Fruit fly (Drosophila melanogaster) whole organism, embryonic: ENCODE data around the gene CG10492.
A peak's percentile ranks its signal among the peaks of the same experiment; 100 is the strongest.

Experiments used
- Abd-B ChIP-seq: fragments of 200-800 bp; sonication (Bioruptor generic); optimal IDR thresholded peaks from 2 replicates; lab custom pipeline; 2018; ENCODE audit warnings: missing biosample characterization, mild to moderate bottlenecking, missing genetic modification characterization, moderate library complexity
- CG10565 ChIP-seq: fragments of 200-800 bp; sonication (Bioruptor generic); optimal IDR thresholded peaks from 3 replicates; lab custom pipeline; 2016; ENCODE audit warnings: missing biosample characterization, mild to moderate bottlenecking, missing genetic modification characterization
- CG11456 ChIP-seq: fragments of 200-800 bp; sonication (Bioruptor generic); IDR thresholded peaks from 3 replicates; pipeline ENCODE4 v1.3.6; 2022; ENCODE audit warnings: missing biosample characterization, missing genetic modification characterization
- CG11560 ChIP-seq: fragments of 200-800 bp; sonication (Bioruptor generic); IDR thresholded peaks from 3 replicates; pipeline ENCODE4 v1.3.6; 2022; ENCODE audit warnings: missing biosample characterization, missing genetic modification characterization
- CG11695 ChIP-seq: fragments of 200-800 bp; sonication (Bioruptor generic); IDR thresholded peaks from 3 replicates; pipeline ENCODE4 v1.3.6; 2022; ENCODE audit warnings: missing biosample characterization, missing genetic modification characterization
- CG12219 ChIP-seq: fragments of 200-800 bp; sonication (Bioruptor generic); optimal IDR thresholded peaks from 3 replicates; lab custom pipeline; 2018; ENCODE audit warnings: missing biosample characterization, mild to moderate bottlenecking, missing genetic modification characterization
- CG14965 ChIP-seq: fragments of 200-800 bp; sonication (Bioruptor generic); optimal IDR thresholded peaks from 2 replicates; lab custom pipeline; 2016; ENCODE audit warnings: missing biosample characterization, missing genetic modification characterization, borderline replicate concordance
- CG1529 ChIP-seq: fragments of 200-800 bp; sonication (Bioruptor generic); optimal IDR thresholded peaks from 3 replicates; lab custom pipeline; 2018; ENCODE audit warnings: missing biosample characterization, missing genetic modification characterization
- CG17612 ChIP-seq: fragments of 200-800 bp; sonication (Bioruptor generic); IDR thresholded peaks from 2 replicates; pipeline ENCODE4 v1.3.6; 2022; ENCODE audit warnings: missing biosample characterization, missing genetic modification characterization
- CG17912 ChIP-seq: fragments of 200-800 bp; sonication (Bioruptor generic); optimal IDR thresholded peaks from 2 replicates; lab custom pipeline; 2018; ENCODE audit warnings: missing biosample characterization, mild to moderate bottlenecking, missing genetic modification characterization
- CG3726 ChIP-seq: fragments of 200-800 bp; sonication (Bioruptor generic); IDR thresholded peaks from 3 replicates; pipeline ENCODE4, ENCODE4 v1.3.6; 2022; ENCODE audit warnings: missing biosample characterization, missing genetic modification characterization
- CG3995 ChIP-seq: fragments of 200-800 bp; sonication (Bioruptor generic); optimal IDR thresholded peaks from 3 replicates; lab custom pipeline; 2016; ENCODE audit warnings: missing biosample characterization, missing genetic modification characterization
- CG42726 ChIP-seq: fragments of 200-800 bp; sonication (Bioruptor generic); IDR thresholded peaks from 2 replicates; pipeline ENCODE4 v1.3.6; 2022; ENCODE audit warnings: missing biosample characterization, missing genetic modification characterization; ENCODE audit not compliant: partially characterized antibody
- CG7271 ChIP-seq: fragments of 200-800 bp; sonication (Bioruptor generic); optimal IDR thresholded peaks from 2 replicates; lab custom pipeline; 2018; ENCODE audit warnings: missing biosample characterization, mild to moderate bottlenecking, missing genetic modification characterization, moderate library complexity
- CG7372 ChIP-seq: fragments of 200-800 bp; sonication (Bioruptor generic); IDR thresholded peaks from 2 replicates; pipeline ENCODE4 v1.3.6; 2022; ENCODE audit warnings: missing biosample characterization, missing genetic modification characterization
- CG7928 ChIP-seq: fragments of 200-800 bp; sonication (Bioruptor generic); optimal IDR thresholded peaks from 2 replicates; lab custom pipeline; 2017; ENCODE audit warnings: missing biosample characterization, mild to moderate bottlenecking, missing genetic modification characterization
- CG7987 ChIP-seq: fragments of 200-800 bp; sonication (Bioruptor generic); optimal IDR thresholded peaks from 2 replicates; lab custom pipeline; 2018; ENCODE audit warnings: missing biosample characterization, mild to moderate bottlenecking, missing genetic modification characterization, moderate library complexity
- CG9797 ChIP-seq: fragments of 200-800 bp; sonication (Bioruptor generic); optimal IDR thresholded peaks from 3 replicates; lab custom pipeline; 2018; ENCODE audit warnings: missing biosample characterization, mild to moderate bottlenecking, missing genetic modification characterization
- CHES-1-like ChIP-seq: fragments of 200-800 bp; sonication (Bioruptor generic); optimal IDR thresholded peaks from 2 replicates; lab custom pipeline; 2016; ENCODE audit warnings: missing biosample characterization, missing genetic modification characterization
- Ets65A ChIP-seq: fragments of 200-800 bp; sonication (Bioruptor generic); peaks from one replicate; lab custom pipeline; 2016; ENCODE audit warnings: missing biosample characterization, missing genetic modification characterization
- Ets97D ChIP-seq: fragments of 200-800 bp; sonication (Bioruptor generic); optimal IDR thresholded peaks from 3 replicates; lab custom pipeline; 2016; ENCODE audit warnings: missing biosample characterization, missing genetic modification characterization
- GATAe ChIP-seq: fragments of 200-800 bp; sonication (Bioruptor generic); conservative IDR thresholded peaks from 2 replicates; pipeline ENCODE4 v1.3.6; 2022; ENCODE audit warnings: missing biosample characterization, missing genetic modification characterization
- Gsc ChIP-seq: fragments of 200-800 bp; sonication (Bioruptor generic); IDR thresholded peaks from 2 replicates; pipeline ENCODE4 v1.3.6; 2022; ENCODE audit warnings: missing biosample characterization, missing genetic modification characterization
- Hr3 ChIP-seq: fragments of 200-800 bp; sonication (Bioruptor generic); optimal IDR thresholded peaks from 3 replicates; lab custom pipeline; 2016; ENCODE audit warnings: missing biosample characterization, missing genetic modification characterization
- Lpt ChIP-seq: fragments of >200 bp; optimal IDR thresholded peaks from 2 replicates; lab custom pipeline; 2018; ENCODE audit warnings: missing biosample characterization, missing genetic modification characterization
- NC2α ChIP-seq: fragments of 200-800 bp; sonication (Bioruptor generic); optimal IDR thresholded peaks from 2 replicates; lab custom pipeline; 2016; ENCODE audit warnings: missing biosample characterization, missing genetic modification characterization
- Oaz ChIP-seq: fragments of 200-800 bp; sonication (Bioruptor generic); IDR thresholded peaks from 2 replicates; pipeline ENCODE4 v1.3.6; 2022; ENCODE audit warnings: missing biosample characterization, missing genetic modification characterization
- Optix ChIP-seq: fragments of 200-800 bp; sonication (Bioruptor generic); IDR thresholded peaks from 3 replicates; pipeline ENCODE4 v1.3.6; 2022; ENCODE audit warnings: missing biosample characterization, missing genetic modification characterization
- Rfx ChIP-seq: fragments of 200-800 bp; sonication (Bioruptor generic); IDR thresholded peaks from 2 replicates; pipeline ENCODE4 v1.3.6; 2022; ENCODE audit warnings: missing biosample characterization, missing genetic modification characterization
- Six4 ChIP-seq: fragments of 200-800 bp; sonication (Bioruptor generic); optimal IDR thresholded peaks from 2 replicates; lab custom pipeline; 2016; ENCODE audit warnings: missing biosample characterization, missing genetic modification characterization
- Xbp1 ChIP-seq: fragments of 200-800 bp; sonication (Bioruptor generic); optimal IDR thresholded peaks from 3 replicates; lab custom pipeline; 2016; ENCODE audit warnings: missing biosample characterization, mild to moderate bottlenecking, missing genetic modification characterization
- Xrp1 ChIP-seq: fragments of 200-800 bp; sonication (Bioruptor generic); IDR thresholded peaks from 2 replicates; pipeline ENCODE4 v1.3.6; 2022; ENCODE audit warnings: missing biosample characterization, missing genetic modification characterization
- ac ChIP-seq: fragments of 200-800 bp; sonication (Bioruptor generic); optimal IDR thresholded peaks from 3 replicates; lab custom pipeline; 2017; ENCODE audit warnings: missing biosample characterization, mild to moderate bottlenecking, missing genetic modification characterization
- ato ChIP-seq: fragments of 200-800 bp; sonication (Bioruptor generic); IDR thresholded peaks from 2 replicates; pipeline ENCODE4 v1.3.6; 2022; ENCODE audit warnings: missing biosample characterization, missing genetic modification characterization; ENCODE audit not compliant: partially characterized antibody
- bab2 ChIP-seq: fragments of 200-800 bp; sonication (Bioruptor generic); optimal IDR thresholded peaks from 2 replicates; lab custom pipeline; 2016; ENCODE audit warnings: missing biosample characterization, missing genetic modification characterization
- chm ChIP-seq: fragments of 200-800 bp; sonication (Bioruptor generic); IDR thresholded peaks from 2 replicates; pipeline ENCODE4 v1.3.6; 2022; ENCODE audit warnings: missing biosample characterization, missing genetic modification characterization
- chn ChIP-seq: fragments of 200-800 bp; sonication (Bioruptor generic); optimal IDR thresholded peaks from 2 replicates; lab custom pipeline; 2016; ENCODE audit warnings: missing biosample characterization, missing genetic modification characterization
- crc ChIP-seq: fragments of 200-800 bp; sonication (Bioruptor generic); optimal IDR thresholded peaks from 2 replicates; lab custom pipeline; 2016; ENCODE audit warnings: missing biosample characterization, missing genetic modification characterization
- exex ChIP-seq: fragments of 200-800 bp; sonication (Bioruptor generic); optimal IDR thresholded peaks from 4 replicates; lab custom pipeline; 2018; ENCODE audit warnings: missing biosample characterization, mild to moderate bottlenecking, missing genetic modification characterization, moderate library complexity
- gro ChIP-seq: fragments of 200-800 bp; sonication (Bioruptor generic); optimal IDR thresholded peaks from 2 replicates; lab custom pipeline; 2016; ENCODE audit warnings: missing biosample characterization, missing genetic modification characterization
- hkb ChIP-seq, 2 experiments: fragments of 200-800 bp in 1 of 2; fragments of >200 bp in 1 of 2; sonication (Bioruptor generic) in 1 of 2; IDR thresholded peaks in 1 of 2; optimal IDR thresholded peaks in 1 of 2; 2 replicates each; pipeline versions ENCODE4 v1.3.6 to Lab custom; 2017 to 2022; ENCODE audit warnings: missing biosample characterization in 1 of 2, missing genetic modification characterization in 1 of 2
- lbe ChIP-seq: fragments of 200-800 bp; sonication (Bioruptor generic); optimal IDR thresholded peaks from 2 replicates; lab custom pipeline; 2016; ENCODE audit warnings: missing biosample characterization, mild to moderate bottlenecking, missing genetic modification characterization
- nerfin-1 ChIP-seq: fragments of 200-800 bp; sonication (Bioruptor generic); optimal IDR thresholded peaks from 3 replicates; lab custom pipeline; 2019; ENCODE audit warnings: missing biosample characterization, mild to moderate bottlenecking, missing genetic modification characterization, moderate library complexity
- p53 ChIP-seq: fragments of 200-800 bp; sonication (Bioruptor generic); optimal IDR thresholded peaks from 2 replicates; lab custom pipeline; 2016; ENCODE audit warnings: missing biosample characterization, missing genetic modification characterization
- pan ChIP-seq, 4 experiments: fragments of >200 bp in 3 of 4; fragments of 200-800 bp in 1 of 4; sonication (Bioruptor generic) in 1 of 4; optimal IDR thresholded peaks in 3 of 4; IDR thresholded peaks in 1 of 4; 2 replicates each; pipeline versions ENCODE4 v1.3.6 to Lab custom; 2017 to 2022; ENCODE audit warnings: missing biosample characterization in 2 of 4, missing genetic modification characterization in 2 of 4, mixed read lengths in 1 of 4
- pros ChIP-seq: fragments of 200-800 bp; sonication (Bioruptor generic); optimal IDR thresholded peaks from 3 replicates; lab custom pipeline; 2019; ENCODE audit warnings: missing biosample characterization, mild to moderate bottlenecking, missing genetic modification characterization, moderate library complexity
- sc ChIP-seq, 3 experiments: fragments of >200 bp in 2 of 3; fragments of 200-800 bp in 1 of 3; sonication (Bioruptor generic) in 1 of 3; optimal IDR thresholded peaks; 2 replicates in 2 of 3; 3 replicates in 1 of 3; lab custom pipeline; 2017; ENCODE audit warnings: mild to moderate bottlenecking in 1 of 3, missing biosample characterization in 1 of 3, missing genetic modification characterization in 1 of 3, missing genetic modification reagents in 1 of 3
- yki ChIP-seq: fragments of >200 bp; optimal IDR thresholded peaks from 3 replicates; lab custom pipeline; 2018

CG10492 gene

dm6 chr2L:19014032-19014880 lies 39.6 kb upstream of the CG10492 start (continued):
- TF ChIP-seq ac (GFP tag; lab: Kevin White, UChicago) (no peak), nerfin-1 (tag; lab: Kevin White, UChicago) (peak; percentile 69), bab2 (GFP tag; lab: Kevin White, UChicago) (peak; percentile 49), Ets97D (GFP tag; lab: Kevin White, UChicago) (no peak), CG3726 (GFP tag; lab: Robert Waterston, UW) (no peak), CG11695 (GFP tag; lab: Robert Waterston, UW) (peak; percentile 68; the same call in 1 of the 3 replicates), Ets65A (GFP tag; lab: Kevin White, UChicago) (peak; percentile 41), CG11560 (tag; lab: Robert Waterston, UW) (0 out of 3 replicates have a peak, but pooled peaks have one; percentile 32), CG7372 (GFP tag; lab: Robert Waterston, UW) (0 out of 2 replicates have a peak, but pooled peaks have one; percentile 48), NC2α (GFP tag; lab: Kevin White, UChicago) (no peak), Abd-B (peak; percentile 53), Rfx (GFP tag; lab: Robert Waterston, UW) (peak; percentile 57), CG7271 (no peak), gro (GFP tag; lab: Kevin White, UChicago) (no peak), pan (optimal IDR thresholded peaks at IDR 0.05; lab: Kevin White, UChicago) (no peak), pan (GFP tag; optimal IDR thresholded peaks at IDR 0.05 in 1 of 2, IDR thresholded peaks at IDR 0.05 in 1 of 2) (peak in 1 of 2 experiments; percentile 67), CG11456 (GFP tag; lab: Robert Waterston, UW) (no peak), CG17612 (no peak), Gsc (GFP tag; lab: Robert Waterston, UW) (no peak), hkb (optimal IDR thresholded peaks at IDR 0.05; lab: Kevin White, UChicago) (no peak), hkb (GFP tag; IDR thresholded peaks at IDR 0.05; lab: Robert Waterston, UW) (peak; percentile 73), CG12219 (GFP tag; lab: Kevin White, UChicago) (peak; percentile 30), ato (GFP tag; lab: Robert Waterston, UW) (no peak), yki (lab: Kevin White, UChicago) (no peak), GATAe (GFP tag; lab: Robert Waterston, UW) (no peak), CG10565 (GFP tag; lab: Kevin White, UChicago) (no peak), Optix (no peak), pros (GFP tag; lab: Kevin White, UChicago) (no peak), Xrp1 (GFP tag; lab: Robert Waterston, UW) (peak; percentile 73), p53 (GFP tag; lab: Kevin White, UChicago) (no peak), Oaz (GFP tag; lab: Robert Waterston, UW) (peak; percentile 60), CG7928 (GFP tag; lab: Kevin White, UChicago) (peak; percentile 20), sc (optimal IDR thresholded peaks at IDR 0.05; lab: Kevin White, UChicago) (no peak), sc (GFP tag; optimal IDR thresholded peaks at IDR 0.05; lab: Kevin White, UChicago) (peak; percentile 49), lbe (GFP tag; lab: Kevin White, UChicago) (no peak), CG14965 (GFP tag; lab: Kevin White, UChicago) (no peak), chn (no peak), CHES-1-like (GFP tag; lab: Kevin White, UChicago) (no peak), CG7987 (no peak), chm (no peak), Lpt (GFP tag; lab: Kevin White, UChicago) (no peak), Six4 (GFP tag; lab: Kevin White, UChicago) (no peak), exex (tag; lab: Kevin White, UChicago) (peak; percentile 45), CG42726 (GFP tag; lab: Robert Waterston, UW) (no peak), Xbp1 (GFP tag; lab: Kevin White, UChicago) (peak; percentile 65), Hr3 (GFP tag; lab: Kevin White, UChicago) (peak; percentile 50), crc (GFP tag; lab: Kevin White, UChicago) (no peak), CG1529 (GFP tag; lab: Kevin White, UChicago) (peak; percentile 54), CG3995 (GFP tag; lab: Kevin White, UChicago) (no peak), CG17912 (peak; percentile 15), CG9797 (GFP tag; lab: Kevin White, UChicago) (no peak)
